Worm (Caenorhabditis elegans) whole organism, L3 larva: ENCODE data around the gene F46H5.3.

Source experiments
- aly-2 ChIP-seq: fragments of 150-350 bp; optimal IDR thresholded peaks from 2 replicates; lab custom pipeline; 2014; ENCODE audit warnings: missing biosample characterization, missing genetic modification characterization
- egl-27 ChIP-seq: sonication (generic microtip); optimal IDR thresholded peaks from 4 replicates; lab custom pipeline; 2017; ENCODE audit warnings: missing biosample characterization, missing genetic modification reagents, missing genetic modification characterization
- fos-1 ChIP-seq: fragments of 150-350 bp; optimal IDR thresholded peaks from 2 replicates; lab custom pipeline; 2014; ENCODE audit warnings: missing biosample characterization, missing genetic modification characterization
- nhr-28 ChIP-seq: fragments of 150-350 bp; optimal IDR thresholded peaks from 2 replicates; lab custom pipeline; 2014; ENCODE audit warnings: missing biosample characterization, missing genetic modification characterization
- pqm-1 ChIP-seq: fragments of 150-350 bp; optimal IDR thresholded peaks from 2 replicates; lab custom pipeline; 2017; ENCODE audit warnings: missing biosample characterization, missing genetic modification characterization, inconsistent platforms
- skn-1 ChIP-seq: fragments of 150-350 bp; optimal IDR thresholded peaks from 2 replicates; lab custom pipeline; 2014; ENCODE audit warnings: missing biosample characterization, missing genetic modification characterization
- zag-1 ChIP-seq: fragments of 150-350 bp; optimal IDR thresholded peaks from 2 replicates; lab custom pipeline; 2014; ENCODE audit warnings: missing biosample characterization, missing genetic modification characterization
- ztf-11 ChIP-seq: fragments of 150-350 bp; optimal IDR thresholded peaks from 2 replicates; lab custom pipeline; 2014; ENCODE audit warnings: missing biosample characterization, missing genetic modification characterization

ce11 chrX:7238562-7238961 is at the start of gene F46H5.3:
- TF ChIP-seq skn-1 (tag; lab: Kevin White, UChicago) (no peak), pqm-1 (tag; lab: Kevin White, UChicago) (no peak), aly-2 (no peak), ztf-11 (tag; lab: Kevin White, UChicago) (no peak), nhr-28 (tag; lab: Kevin White, UChicago) (no peak), zag-1 (tag; lab: Kevin White, UChicago) (no peak), egl-27 (tag; lab: Kevin White, UChicago) (no peak), fos-1 (tag; lab: Kevin White, UChicago) (no peak)
